Fruit fly (Drosophila melanogaster): ENCODE measurements around the gene CG42681.

Gene CG42681

dm6 chr2L:14706194-14706593, 38.0 kb upstream of the CG42681 start (continued):
- TF ChIP-seq pros (GFP tag; optimal IDR thresholded peaks at IDR 0.05) (no peak), kah (GFP tag; optimal IDR thresholded peaks at IDR 0.05) (no peak), crp (GFP tag; optimal IDR thresholded peaks at IDR 0.05) (no peak), Ssrp (tag; optimal IDR thresholded peaks at IDR 0.05) (peak; percentile 9), Bdp1 (GFP tag; optimal IDR thresholded peaks at IDR 0.05) (peak; percentile 42), Med (GFP tag) (peak; percentile 97), Max (GFP tag; optimal IDR thresholded peaks at IDR 0.05) (peak; percentile 67), Deaf1 (tag; optimal IDR thresholded peaks at IDR 0.05) (no peak), sim (GFP tag; IDR thresholded peaks at IDR 0.05) (no peak), MESR4 (GFP tag; optimal IDR thresholded peaks at IDR 0.05) (no peak), CG8478 (optimal IDR thresholded peaks at IDR 0.05) (no peak), CG7271 (tag; optimal IDR thresholded peaks at IDR 0.05) (peak; percentile 56), CG8290 (GFP tag; optimal IDR thresholded peaks at IDR 0.05) (peak; percentile 79), CG8290 (tag; optimal IDR thresholded peaks at IDR 0.05) (peak; percentile 58 to 71), CG11085 (GFP tag; IDR thresholded peaks at IDR 0.05) (peak; percentile 78), p53 (GFP tag; optimal IDR thresholded peaks at IDR 0.05) (peak; percentile 80), Chrac-16 (GFP tag; optimal IDR thresholded peaks at IDR 0.05) (peak; percentile 72), fd3F (GFP tag; optimal IDR thresholded peaks at IDR 0.05) (peak; percentile 35), BtbVII (GFP tag; optimal IDR thresholded peaks at IDR 0.05) (peak; percentile 7), aop (GFP tag; IDR thresholded peaks at IDR 0.05) (no peak), CG7839 (tag; optimal IDR thresholded peaks at IDR 0.05) (peak; percentile 79), tll (GFP tag; optimal IDR thresholded peaks at IDR 0.05) (peak in 1 of 2 experiments; percentile 37), CG18476 (GFP tag; optimal IDR thresholded peaks at IDR 0.05) (peak; percentile 12), sd (tag; optimal IDR thresholded peaks at IDR 0.05) (peak; percentile 47), dm (GFP tag; optimal IDR thresholded peaks at IDR 0.05) (peak; percentile 26), CG12744 (GFP tag; optimal IDR thresholded peaks at IDR 0.05) (peak; percentile 85), CG17361 (GFP tag; IDR thresholded peaks at IDR 0.05) (peak; percentile 67; the same call in 2 of the 3 replicates), CG10321 (GFP tag; IDR thresholded peaks at IDR 0.05) (peak; percentile 25; the same call in 1 of the 2 replicates), CG16813 (GFP tag; IDR thresholded peaks at IDR 0.05; ENCODE audit: partially characterized antibody) (no peak), H2.0 (GFP tag; IDR thresholded peaks at IDR 0.05) (peak; percentile 40; the same call in 1 of the 2 replicates), ranshi (GFP tag; IDR thresholded peaks at IDR 0.05) (peak; percentile 52), Usf (GFP tag; optimal IDR thresholded peaks at IDR 0.05) (no peak), CG16779 (GFP tag; IDR thresholded peaks at IDR 0.05) (peak; percentile 59; the same call in 1 of the 2 replicates), CG13296 (GFP tag; optimal IDR thresholded peaks at IDR 0.05) (peak; percentile 11), CG3995 (GFP tag; optimal IDR thresholded peaks at IDR 0.05) (no peak), da (GFP tag; optimal IDR thresholded peaks at IDR 0.05) (peak; percentile 54), CG10654 (GFP tag; optimal IDR thresholded peaks at IDR 0.05) (peak; percentile 59), Sox100B (GFP tag; optimal IDR thresholded peaks at IDR 0.05) (no peak), C15 (GFP tag; IDR thresholded peaks at IDR 0.05) (no peak), CG2129 (GFP tag; IDR thresholded peaks at IDR 0.05; ENCODE audit: partially characterized antibody) (no peak), trem (tag; optimal IDR thresholded peaks at IDR 0.05) (peak; percentile 68), ara (GFP tag; IDR thresholded peaks at IDR 0.05) (peak; percentile 66), CG18619 (GFP tag; optimal IDR thresholded peaks at IDR 0.05) (peak; percentile 51), vfl (GFP tag; optimal IDR thresholded peaks at IDR 0.05) (no peak), Scr (GFP tag; IDR thresholded peaks at IDR 0.05; ENCODE audit: partially characterized antibody) (no peak), CG6813 (GFP tag; optimal IDR thresholded peaks at IDR 0.05) (peak; percentile 45), CG18262 (tag; optimal IDR thresholded peaks at IDR 0.05) (peak; percentile 71), lilli (GFP tag; optimal IDR thresholded peaks at IDR 0.05) (peak; percentile 76), CG31224 (GFP tag; IDR thresholded peaks at IDR 0.05) (0 out of 2 replicates have a peak, but pooled peaks have one; percentile 7), Atf3 (GFP tag; optimal IDR thresholded peaks at IDR 0.05) (peak; percentile 45), vnd (GFP tag; IDR thresholded peaks at IDR 0.05; ENCODE audit: partially characterized antibody) (no peak)

Measured in whole organism, embryonic.